Worm (Caenorhabditis elegans) whole organism, young adult: Measurements from ENCODE around the gene gei-18.

Experiments used
- Y56A3A.18 ChIP-seq: fragments of 200-800 bp; sonication (Bioruptor generic); IDR thresholded peaks from 2 replicates; pipeline ENCODE4 v1.3.6; 2022; ENCODE audit warnings: missing genetic modification reagents, missing genetic modification characterization, missing compliant biosample characterization
- dpl-1 ChIP-seq: fragments of 150-350 bp; optimal IDR thresholded peaks from 2 replicates; lab custom pipeline; 2014; ENCODE audit warnings: missing biosample characterization, missing genetic modification reagents, missing genetic modification characterization
- ekl-4 ChIP-seq: fragments of 200-800 bp; sonication (Bioruptor generic); IDR thresholded peaks from 2 replicates; pipeline ENCODE4 v1.3.6; 2022; ENCODE audit warnings: missing genetic modification reagents, missing genetic modification characterization, missing compliant biosample characterization
- pbrm-1 ChIP-seq: fragments of 200-800 bp; sonication (Bioruptor generic); IDR thresholded peaks from 2 replicates; pipeline ENCODE4 v1.3.6; 2022; ENCODE audit warnings: missing genetic modification reagents, missing genetic modification characterization, missing compliant biosample characterization
- sea-2 ChIP-seq: fragments of 200-800 bp; sonication (Bioruptor generic); IDR thresholded peaks from 2 replicates; pipeline ENCODE4 v1.3.6; 2022; ENCODE audit warnings: missing genetic modification characterization, missing compliant biosample characterization
- snpc-4 ChIP-seq, 5 experiments: fragments of 150-350 bp in 1 of 5; sonication (generic microtip) in 4 of 5; optimal IDR thresholded peaks; 2 replicates each; lab custom pipeline; 2014 to 2018; ENCODE audit warnings: missing genetic modification characterization in 5 of 5, missing biosample characterization in 3 of 5, antibody characterized with exemption in 2 of 5, mild to moderate bottlenecking in 2 of 5, missing compliant biosample characterization in 2 of 5, missing genotype in 2 of 5, moderate library complexity in 2 of 5, missing genetic modification reagents in 1 of 5
- tlf-1 ChIP-seq: fragments of 200-800 bp; sonication (Bioruptor generic); optimal IDR thresholded peaks from 2 replicates; lab custom pipeline; 2018; ENCODE audit warnings: mild to moderate bottlenecking, missing genetic modification characterization, missing compliant biosample characterization
- unc-62 ChIP-seq: fragments of 150-350 bp; optimal IDR thresholded peaks from 2 replicates; lab custom pipeline; 2014; ENCODE audit warnings: missing biosample characterization, missing genetic modification reagents, missing genetic modification characterization

DNA sequence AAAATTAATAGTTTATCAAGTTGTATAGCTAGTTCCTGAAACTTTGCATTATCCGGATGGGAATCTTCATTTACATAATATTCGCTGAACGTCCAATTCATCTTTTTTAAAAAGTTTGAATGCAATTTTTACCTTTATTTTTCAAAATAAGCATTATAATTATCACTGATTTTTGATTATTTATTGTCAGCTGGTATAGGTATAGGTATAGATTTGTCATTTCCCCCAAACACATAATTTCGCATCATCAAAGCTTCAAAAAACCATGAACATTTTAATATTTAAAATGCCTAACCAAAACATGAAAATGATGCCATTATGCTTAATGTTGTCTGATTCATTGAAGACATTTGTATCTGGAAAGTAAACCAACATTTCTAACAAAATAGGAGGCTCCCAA is 33.5 kb upstream of the gei-18 start, which contains the start of gene srw-63:
- TF ChIP-seq ekl-4 = no peak
- TF ChIP-seq unc-62 (GFP tag; lab: Kevin White, UChicago) = no peak
- TF ChIP-seq pbrm-1 = no peak
- no peak for TF ChIP-seq sea-2 (GFP tag; lab: Robert Waterston, UW)
- TF ChIP-seq Y56A3A.18 (GFP tag; lab: Robert Waterston, UW) = no peak
- no peak for TF ChIP-seq dpl-1 (GFP tag; lab: Kevin White, UChicago)
- TF ChIP-seq snpc-4 (GFP tag; optimal IDR thresholded peaks at IDR 0.05; lab: Kevin White, UChicago) = no peak
- no peak for TF ChIP-seq snpc-4 (tag; optimal IDR thresholded peaks at IDR 0.05; lab: Kevin White, UChicago)
- no peak for TF ChIP-seq tlf-1 (GFP tag; lab: Kevin White, UChicago)
